Worm (Caenorhabditis elegans) whole organism, L4 larva: ENCODE measurements around the gene glb-15.

ENCODE experiments used
- R02D3.7 ChIP-seq: fragments of 150-350 bp; sonication (generic microtip); optimal IDR thresholded peaks from 3 replicates; lab custom pipeline; 2014; ENCODE audit warnings: missing biosample characterization, missing genetic modification characterization
- Y48G9A.11 ChIP-seq: fragments of 200-800 bp; sonication (Bioruptor generic); IDR thresholded peaks from 2 replicates; pipeline ENCODE4 v1.3.6; 2022; ENCODE audit warnings: missing genetic modification reagents, missing genetic modification characterization, missing compliant biosample characterization
- Y5F2A.4 ChIP-seq: fragments of 200-800 bp; sonication (Bioruptor generic); optimal IDR thresholded peaks from 2 replicates; lab custom pipeline; 2018; ENCODE audit warnings: mild to moderate bottlenecking, missing genetic modification characterization, missing compliant biosample characterization
- Y75B8A.6 ChIP-seq: fragments of 200-800 bp; sonication (Bioruptor generic); IDR thresholded peaks from 2 replicates; pipeline ENCODE4 v1.3.6; 2022; ENCODE audit warnings: missing genetic modification reagents, missing genetic modification characterization, missing compliant biosample characterization
- ZK337.2 ChIP-seq: fragments of 200-800 bp; sonication (Bioruptor generic); IDR thresholded peaks from 2 replicates; pipeline ENCODE4 v1.3.6; 2022; ENCODE audit warnings: missing genetic modification reagents, missing genetic modification characterization, missing compliant biosample characterization
- ZK546.5 ChIP-seq, 2 experiments: sonication (generic microtip); optimal IDR thresholded peaks; 2 replicates each; lab custom pipeline; 2017; ENCODE audit warnings: missing biosample characterization in 2 of 2, missing genetic modification characterization in 2 of 2
- aly-2 ChIP-seq: sonication (generic microtip); optimal IDR thresholded peaks from 2 replicates; lab custom pipeline; 2018; ENCODE audit warnings: missing biosample characterization, missing genetic modification characterization
- attf-4 ChIP-seq: sonication (generic microtip); optimal IDR thresholded peaks from 3 replicates; lab custom pipeline; 2017; ENCODE audit warnings: missing biosample characterization, missing genetic modification characterization
- ceh-28 ChIP-seq: fragments of 150-350 bp; optimal IDR thresholded peaks from 2 replicates; lab custom pipeline; 2014; ENCODE audit warnings: missing biosample characterization, missing genetic modification reagents, missing genetic modification characterization
- ceh-82 ChIP-seq: sonication (generic microtip); optimal IDR thresholded peaks from 2 replicates; lab custom pipeline; 2017; ENCODE audit warnings: missing biosample characterization, missing genetic modification characterization
- ces-1 ChIP-seq: fragments of 150-350 bp; sonication (generic microtip); optimal IDR thresholded peaks from 4 replicates; lab custom pipeline; 2014; ENCODE audit warnings: missing biosample characterization, missing genetic modification reagents, missing genetic modification characterization
- daf-16 ChIP-seq, 3 experiments: sonication (generic microtip); optimal IDR thresholded peaks; 2 replicates each; lab custom pipeline; 2016 to 2017; ENCODE audit warnings: missing genetic modification characterization in 3 of 3, missing genetic modification reagents in 3 of 3, mild to moderate bottlenecking in 2 of 3, missing compliant biosample characterization in 2 of 3, missing biosample characterization in 1 of 3, moderate library complexity in 1 of 3
- daf-8 ChIP-seq: fragments of 200-800 bp; sonication (Bioruptor generic); IDR thresholded peaks from 2 replicates; pipeline ENCODE4 v1.3.6; 2022; ENCODE audit warnings: missing genetic modification characterization, missing compliant biosample characterization
- dmd-9 ChIP-seq: fragments of 200-800 bp; sonication (Bioruptor generic); IDR thresholded peaks from 2 replicates; pipeline ENCODE4 v1.3.6; 2022; ENCODE audit warnings: missing genetic modification reagents, missing genetic modification characterization, missing compliant biosample characterization
- dve-1 ChIP-seq: sonication (generic microtip); optimal IDR thresholded peaks from 2 replicates; lab custom pipeline; 2017; ENCODE audit warnings: antibody characterized with exemption, mild to moderate bottlenecking, missing genetic modification characterization, missing compliant biosample characterization; ENCODE audit not compliant: insufficient read depth
- egl-43 ChIP-seq: fragments of 200-800 bp; sonication (Bioruptor generic); IDR thresholded peaks from 2 replicates; pipeline ENCODE4 v1.3.6; 2022; ENCODE audit warnings: missing genetic modification reagents, missing genetic modification characterization, missing compliant biosample characterization
- fkh-10 ChIP-seq: fragments of 150-350 bp; optimal IDR thresholded peaks from 2 replicates; lab custom pipeline; 2014; ENCODE audit warnings: missing biosample characterization, missing genetic modification reagents, missing genetic modification characterization
- fos-1 ChIP-seq: fragments of 150-350 bp; optimal IDR thresholded peaks from 2 replicates; lab custom pipeline; 2014; ENCODE audit warnings: missing biosample characterization, missing genetic modification characterization
- gei-8 ChIP-seq: fragments of 200-800 bp; sonication (Bioruptor generic); optimal IDR thresholded peaks from 2 replicates; lab custom pipeline; 2018; ENCODE audit warnings: mild to moderate bottlenecking, missing genetic modification characterization, missing compliant biosample characterization
- hif-1 ChIP-seq, 2 experiments: sonication (generic microtip); optimal IDR thresholded peaks; 2 replicates each; lab custom pipeline; 2016 to 2017; ENCODE audit warnings: missing compliant biosample characterization in 2 of 2, missing genetic modification characterization in 2 of 2, missing genetic modification reagents in 2 of 2, missing genotype in 2 of 2, mild to moderate bottlenecking in 1 of 2
- hlh-11 ChIP-seq: fragments of 200-800 bp; sonication (Bioruptor generic); optimal IDR thresholded peaks from 2 replicates; lab custom pipeline; 2018; ENCODE audit warnings: mild to moderate bottlenecking, missing genetic modification characterization, missing compliant biosample characterization
- hlh-30 ChIP-seq: sonication (generic microtip); optimal IDR thresholded peaks from 2 replicates; lab custom pipeline; 2017; ENCODE audit warnings: antibody characterized with exemption, mild to moderate bottlenecking, missing genetic modification characterization, missing compliant biosample characterization; ENCODE audit not compliant: insufficient read depth
- hmg-1.1 ChIP-seq: fragments of 200-800 bp; sonication (Bioruptor generic); IDR thresholded peaks from 2 replicates; pipeline ENCODE4 v1.3.6; 2022; ENCODE audit warnings: missing genetic modification reagents, missing genetic modification characterization, missing compliant biosample characterization
- jun-1 ChIP-seq: fragments of 150-350 bp; optimal IDR thresholded peaks from 2 replicates; lab custom pipeline; 2014; ENCODE audit warnings: missing biosample characterization, missing genetic modification reagents, missing genetic modification characterization
- lin-1 ChIP-seq: fragments of 200-800 bp; sonication (Bioruptor generic); IDR thresholded peaks from 2 replicates; pipeline ENCODE4 v1.3.6; 2022; ENCODE audit warnings: missing genetic modification reagents, missing genetic modification characterization, missing compliant biosample characterization
- lin-29 ChIP-seq: fragments of 200-800 bp; sonication (Bioruptor generic); IDR thresholded peaks from 2 replicates; pipeline ENCODE4 v1.3.6; 2022; ENCODE audit warnings: missing genetic modification reagents, missing genetic modification characterization, missing compliant biosample characterization
- madf-5 ChIP-seq, 2 experiments: fragments of 200-800 bp; sonication (Bioruptor generic); IDR thresholded peaks; 2 replicates each; pipeline ENCODE4 v1.3.6; 2022; ENCODE audit warnings: missing compliant biosample characterization in 2 of 2, missing genetic modification characterization in 2 of 2
- mep-1 ChIP-seq: fragments of 150-350 bp; sonication (generic microtip); optimal IDR thresholded peaks from 3 replicates; lab custom pipeline; 2014; ENCODE audit warnings: missing biosample characterization, missing genetic modification characterization
- mxl-2 ChIP-seq: fragments of 200-800 bp; sonication (Bioruptor generic); conservative IDR thresholded peaks from 2 replicates; pipeline ENCODE4 v1.3.6; 2022; ENCODE audit warnings: missing genetic modification reagents, missing genetic modification characterization, missing compliant biosample characterization
- nhr-10 ChIP-seq: fragments of 150-350 bp; optimal IDR thresholded peaks from 2 replicates; lab custom pipeline; 2014; ENCODE audit warnings: missing biosample characterization, missing genetic modification characterization
- nhr-102 ChIP-seq: sonication (generic microtip); optimal IDR thresholded peaks from 2 replicates; lab custom pipeline; 2016; ENCODE audit warnings: mild to moderate bottlenecking, missing genetic modification characterization, moderate library complexity, missing compliant biosample characterization
- nhr-25 ChIP-seq: sonication (generic microtip); optimal IDR thresholded peaks from 2 replicates; lab custom pipeline; 2017; ENCODE audit warnings: missing genetic modification characterization, mild to moderate bottlenecking, missing compliant biosample characterization, antibody characterized with exemption, moderate library complexity, borderline replicate concordance; ENCODE audit not compliant: insufficient read depth
- nhr-76 ChIP-seq: fragments of 150-350 bp; optimal IDR thresholded peaks from 2 replicates; lab custom pipeline; 2014; ENCODE audit warnings: missing biosample characterization, missing genetic modification characterization
- nhr-77 ChIP-seq: fragments of 150-350 bp; optimal IDR thresholded peaks from 2 replicates; lab custom pipeline; 2014; ENCODE audit warnings: missing biosample characterization, missing genetic modification characterization
- php-3 ChIP-seq: fragments of 200-800 bp; sonication (Bioruptor generic); IDR thresholded peaks from 2 replicates; pipeline ENCODE4 v1.3.6; 2022; ENCODE audit warnings: missing genetic modification reagents, missing genetic modification characterization, missing compliant biosample characterization
- rbr-2 ChIP-seq: sonication (generic microtip); optimal IDR thresholded peaks from 2 replicates; lab custom pipeline; 2016; ENCODE audit warnings: missing genotype, missing genetic modification characterization, missing compliant biosample characterization
- sdz-12 ChIP-seq: fragments of 200-800 bp; sonication (Bioruptor generic); optimal IDR thresholded peaks from 2 replicates; lab custom pipeline; 2018; ENCODE audit warnings: mild to moderate bottlenecking, missing genetic modification characterization, missing compliant biosample characterization
- set-16 ChIP-seq: fragments of 200-800 bp; sonication (Bioruptor generic); IDR thresholded peaks from 2 replicates; pipeline ENCODE4 v1.3.6; 2022; ENCODE audit warnings: missing genetic modification reagents, missing genetic modification characterization, missing compliant biosample characterization
- skn-1 ChIP-seq: fragments of 150-350 bp; optimal IDR thresholded peaks from 2 replicates; lab custom pipeline; 2014; ENCODE audit warnings: missing biosample characterization, missing genetic modification characterization
- snpc-1.2 ChIP-seq: fragments of 200-800 bp; sonication (Bioruptor generic); IDR thresholded peaks from 2 replicates; pipeline ENCODE4 v1.3.6; 2022; ENCODE audit warnings: missing genetic modification reagents, missing genetic modification characterization, missing compliant biosample characterization
- snpc-4 ChIP-seq: fragments of 150-350 bp; optimal IDR thresholded peaks from 2 replicates; lab custom pipeline; 2014; ENCODE audit warnings: missing biosample characterization, missing genetic modification characterization
- spr-1 ChIP-seq: sonication (generic microtip); optimal IDR thresholded peaks from 2 replicates; lab custom pipeline; 2016; ENCODE audit warnings: mild to moderate bottlenecking, missing genetic modification characterization, missing compliant biosample characterization
- unc-130 ChIP-seq: sonication (generic microtip); optimal IDR thresholded peaks from 2 replicates; lab custom pipeline; 2016; ENCODE audit warnings: missing genetic modification reagents, missing genetic modification characterization, missing compliant biosample characterization
- unc-39 ChIP-seq: sonication (generic microtip); optimal IDR thresholded peaks from 2 replicates; lab custom pipeline; 2017; ENCODE audit warnings: missing biosample characterization, missing genetic modification characterization
- unc-62 ChIP-seq, 3 experiments: fragments of 150-350 bp in 1 of 3; sonication (generic microtip); optimal IDR thresholded peaks in 2 of 3; peaks in 1 of 3; 1 replicate in 1 of 3; 2 replicates in 2 of 3; lab custom pipeline; 2014 to 2017; ENCODE audit warnings: missing biosample characterization in 3 of 3, missing genetic modification characterization in 3 of 3, missing genetic modification reagents in 3 of 3, missing genotype in 1 of 3
- vab-7 ChIP-seq: fragments of 200-800 bp; sonication (Bioruptor generic); IDR thresholded peaks from 2 replicates; pipeline ENCODE4 v1.3.6; 2022; ENCODE audit warnings: missing genetic modification reagents, missing genetic modification characterization, missing compliant biosample characterization
- zag-1 ChIP-seq: fragments of 150-350 bp; optimal IDR thresholded peaks from 2 replicates; lab custom pipeline; 2014; ENCODE audit warnings: missing biosample characterization, missing genetic modification characterization
- zfp-3 ChIP-seq: fragments of 200-800 bp; sonication (Bioruptor generic); conservative IDR thresholded peaks from 2 replicates; pipeline ENCODE4 v1.3.6; 2022; ENCODE audit warnings: missing genetic modification reagents, missing genetic modification characterization, missing compliant biosample characterization
- ztf-11 ChIP-seq: fragments of 150-350 bp; optimal IDR thresholded peaks from 2 replicates; lab custom pipeline; 2014; ENCODE audit warnings: missing biosample characterization, missing genetic modification characterization

glb-15 gene

DNA sequence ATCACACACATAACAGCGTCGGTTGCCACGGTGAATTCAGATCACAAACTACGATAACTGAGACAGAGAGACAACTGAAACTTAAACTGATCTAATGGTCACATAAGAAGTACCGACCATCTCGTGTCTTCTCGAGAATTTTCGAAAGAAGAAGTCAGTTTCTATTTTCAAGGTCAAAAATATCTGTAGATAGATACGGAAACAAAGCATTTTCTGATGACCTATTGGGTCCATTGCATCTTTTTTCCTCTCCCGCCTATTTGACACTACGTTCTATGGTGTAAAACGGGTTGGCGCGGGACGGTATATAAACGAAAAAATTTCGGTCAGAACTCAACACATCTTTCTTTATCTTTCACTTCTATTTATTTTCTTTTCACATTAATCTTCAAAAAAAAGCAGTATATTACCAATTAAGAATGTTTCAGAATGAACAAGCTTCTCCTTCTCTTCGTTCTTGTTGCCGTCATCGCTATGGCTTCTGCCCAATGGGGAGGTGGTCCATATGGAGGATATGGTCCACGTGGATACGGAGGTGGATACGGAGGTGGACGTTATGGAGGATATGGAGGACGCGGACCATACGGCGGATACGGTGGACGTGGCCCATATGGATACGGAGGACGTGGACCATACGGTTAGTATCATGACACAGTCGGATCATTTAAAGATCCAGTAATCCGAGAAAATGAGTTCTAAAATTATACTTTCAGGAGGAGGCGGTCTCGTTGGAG, 2.0 kb downstream of the glb-15 start, which contains the start of gene nlp-24:
Gene nlp-24, plus strand, starts transcription at position 429 of the 734 bp plus-strand sequence.
- TF ChIP-seq lin-29 (GFP tag; lab: Robert Waterston, UW) (no peak), daf-8 (no peak), egl-43 (GFP tag; lab: Robert Waterston, UW) (no peak), sdz-12 (GFP tag; lab: Kevin White, UChicago) (no peak), dmd-9 (GFP tag; lab: Robert Waterston, UW) (no peak), Y48G9A.11 (GFP tag; lab: Robert Waterston, UW) (no peak), ztf-11 (tag; lab: Kevin White, UChicago) (no peak), attf-4 (tag; lab: Kevin White, UChicago) (no peak), gei-8 (GFP tag; lab: Kevin White, UChicago) (no peak), daf-16 (GFP tag; optimal IDR thresholded peaks at IDR 0.05; lab: Kevin White, UChicago) (no peak), daf-16 (tag; optimal IDR thresholded peaks at IDR 0.05; lab: Kevin White, UChicago) (no peak), madf-5 (GFP tag; IDR thresholded peaks at IDR 0.05; lab: Robert Waterston, UW) (no peak), unc-62 (GFP tag; optimal IDR thresholded peaks at IDR 0.05 in 1 of 2; lab: Kevin White, UChicago) (no peak), unc-62 (tag; optimal IDR thresholded peaks at IDR 0.05; lab: Kevin White, UChicago) (peak; percentile 7), ceh-82 (no peak), nhr-25 (tag; lab: Kevin White, UChicago) (peak; percentile 79), mep-1 (no peak), hmg-1.1 (no peak), ces-1 (GFP tag; lab: Kevin White, UChicago) (no peak), ceh-28 (tag; lab: Kevin White, UChicago) (no peak), aly-2 (no peak), snpc-1.2 (no peak), skn-1 (no peak), R02D3.7 (tag; lab: Kevin White, UChicago) (no peak), ZK546.5 (tag; optimal IDR thresholded peaks at IDR 0.05; lab: Kevin White, UChicago) (no peak), hif-1 (tag; optimal IDR thresholded peaks at IDR 0.05; lab: Kevin White, UChicago) (no peak), php-3 (GFP tag; lab: Robert Waterston, UW) (no peak), nhr-76 (tag; lab: Kevin White, UChicago) (peak; percentile 16), unc-130 (GFP tag; lab: Kevin White, UChicago) (no peak), dve-1 (tag; lab: Kevin White, UChicago) (peak; percentile 36), unc-39 (tag; lab: Kevin White, UChicago) (no peak), zfp-3 (no peak), nhr-102 (tag; lab: Kevin White, UChicago) (no peak), vab-7 (GFP tag; lab: Robert Waterston, UW) (no peak), zag-1 (tag; lab: Kevin White, UChicago) (no peak), Y75B8A.6 (GFP tag; lab: Robert Waterston, UW) (no peak), mxl-2 (no peak), fkh-10 (no peak), ZK337.2 (no peak), hlh-30 (tag; lab: Kevin White, UChicago) (peak; percentile 30), Y5F2A.4 (GFP tag; lab: Kevin White, UChicago) (no peak), snpc-4 (tag; lab: Kevin White, UChicago) (no peak), spr-1 (tag; lab: Kevin White, UChicago) (no peak), nhr-77 (tag; lab: Kevin White, UChicago) (no peak), set-16 (no peak), hlh-11 (peak; percentile 22), nhr-10 (tag; lab: Kevin White, UChicago) (no peak), lin-1 (GFP tag; lab: Robert Waterston, UW) (no peak; the same call in 1 of the 2 replicates), fos-1 (no peak), jun-1 (no peak), rbr-2 (tag; lab: Kevin White, UChicago) (peak; percentile 5)
